Fruit fly (Drosophila melanogaster) whole organism: ENCODE results near the gene Gcn5.

Experiments
- Dll ChIP-seq: fragments of >200 bp; optimal IDR thresholded peaks from 2 replicates; lab custom pipeline; 2017
- EcR ChIP-seq, 2 experiments: fragments of >200 bp; optimal IDR thresholded peaks; 2 replicates each; lab custom pipeline; 2017; ENCODE audit warnings: missing biosample characterization in 2 of 2, missing genetic modification characterization in 2 of 2, missing genetic modification reagents in 2 of 2
- pan ChIP-seq: fragments of >200 bp; optimal IDR thresholded peaks from 2 replicates; lab custom pipeline; 2017

dm6 chr3L:12564284-12564683, 40.5 kb upstream of the Gcn5 start:
- no peak for TF ChIP-seq pan
- no peak for TF ChIP-seq EcR (GFP tag; optimal IDR thresholded peaks at IDR 0.05; lab: Kevin White, UChicago)
- no peak for TF ChIP-seq Dll (lab: Kevin White, UChicago)
